Fruit fly (Drosophila melanogaster) Kc167 (cell line): Measurements from ENCODE around the gene CG32425.

Source experiments
- Myc ChIP-seq: fragments of >200 bp; optimal IDR thresholded peaks from 2 replicates; lab custom pipeline; 2017; ENCODE audit warnings: missing external identifiers
- h ChIP-seq: fragments of >200 bp; optimal IDR thresholded peaks from 3 replicates; lab custom pipeline; 2018; ENCODE audit warnings: missing external identifiers
- psq ChIP-seq: fragments of >200 bp; optimal IDR thresholded peaks from 2 replicates; lab custom pipeline; 2017; ENCODE audit warnings: missing external identifiers

dm6 chr3L:20539116-20539990 is 42.2 kb downstream of the CG32425 start:
- TF ChIP-seq Myc (lab: Kevin White, UChicago) (no peak), psq (lab: Kevin White, UChicago) (no peak), h (lab: Kevin White, UChicago) (no peak)
